Fruit fly (Drosophila melanogaster): ENCODE results near the gene stas.

Gene stas

DNA sequence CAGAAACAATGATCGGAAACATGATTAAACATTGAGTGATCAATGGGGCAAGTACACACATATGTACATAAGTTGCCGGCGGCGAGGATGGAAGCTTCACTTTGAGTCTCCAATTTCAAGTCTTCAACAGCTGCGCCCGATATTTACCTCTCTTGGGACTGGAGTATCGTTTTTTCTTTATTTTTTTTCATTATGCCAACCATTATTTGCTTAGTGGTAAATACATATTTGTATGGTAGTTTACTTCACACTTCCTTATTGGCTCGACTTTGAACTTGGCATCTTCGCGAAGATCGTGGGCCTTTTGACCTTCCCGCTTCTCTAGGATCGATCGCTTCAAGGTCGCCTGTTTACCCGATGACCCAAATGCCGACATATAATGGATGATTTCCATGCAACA lies 45.0 kb downstream of the stas start:
- TF ChIP-seq jim (GFP tag; optimal IDR thresholded peaks at IDR 0.05) (no peak), foxo (GFP tag; optimal IDR thresholded peaks at IDR 0.05) (no peak), fru (GFP tag; optimal IDR thresholded peaks at IDR 0.05) (no peak), CG32264 (GFP tag; optimal IDR thresholded peaks at IDR 0.05) (no peak), h (GFP tag; optimal IDR thresholded peaks at IDR 0.05) (no peak), Sp1 (GFP tag; optimal IDR thresholded peaks at IDR 0.05) (no peak)

- TF ChIP-seq tai (GFP tag; optimal IDR thresholded peaks at IDR 0.05) = no peak
- peak; percentile 14 for TF ChIP-seq OdsH (GFP tag; optimal IDR thresholded peaks at IDR 0.05)
- TF ChIP-seq CG9705 (GFP tag; optimal IDR thresholded peaks at IDR 0.05) = no peak
- TF ChIP-seq rgr (GFP tag; optimal IDR thresholded peaks at IDR 0.05) = peak; percentile 38
- peak; percentile 46 for TF ChIP-seq psq (GFP tag; optimal IDR thresholded peaks at IDR 0.05)
- TF ChIP-seq Vsx2 (GFP tag; optimal IDR thresholded peaks at IDR 0.05; ENCODE audit: partially characterized antibody) = no peak
- no peak for TF ChIP-seq Sp1 (GFP tag; optimal IDR thresholded peaks at IDR 0.05)
- TF ChIP-seq foxo (GFP tag; optimal IDR thresholded peaks at IDR 0.05) = peak in 1 of 2 experiments; percentile 16
- TF ChIP-seq brk (GFP tag; optimal IDR thresholded peaks at IDR 0.05) = no peak
- TF ChIP-seq Dfd (GFP tag; optimal IDR thresholded peaks at IDR 0.05) = no peak
Measured at dm6 chrX:17581606-17582281, 46.0 kb downstream of the stas start.

dm6 chrX:17580954-17581353 lies 46.7 kb downstream of the stas start:
- TF ChIP-seq sage (GFP tag; optimal IDR thresholded peaks at IDR 0.05) (no peak), sv (GFP tag; optimal IDR thresholded peaks at IDR 0.05) (no peak), N (GFP tag; optimal IDR thresholded peaks at IDR 0.05) (no peak), usp (GFP tag; optimal IDR thresholded peaks at IDR 0.05) (no peak), Rel (GFP tag; optimal IDR thresholded peaks at IDR 0.05) (no peak), Rel (tag; optimal IDR thresholded peaks at IDR 0.05) (no peak), OdsH (GFP tag; optimal IDR thresholded peaks at IDR 0.05) (no peak), foxo (GFP tag; optimal IDR thresholded peaks at IDR 0.05) (no peak), Myc (optimal IDR thresholded peaks at IDR 0.05) (no peak), HLH106 (tag; optimal IDR thresholded peaks at IDR 0.05) (no peak), Dif (GFP tag; optimal IDR thresholded peaks at IDR 0.05; ENCODE audit: partially characterized antibody) (no peak)

dm6 chrX:17579782-17580451 lies 47.8 kb downstream of the stas start, which contains the start of gene CG12991:
TSS of gene CG12991 (plus strand) at chrX:17579861.
- TF ChIP-seq foxo (GFP tag; optimal IDR thresholded peaks at IDR 0.05) (peak in 1 of 2 experiments; percentile 41), sv (GFP tag; optimal IDR thresholded peaks at IDR 0.05) (no peak), Abd-B (GFP tag; optimal IDR thresholded peaks at IDR 0.05) (no peak), pan (optimal IDR thresholded peaks at IDR 0.05) (no peak), HLH106 (tag; optimal IDR thresholded peaks at IDR 0.05) (peak; percentile 9), CrebA (GFP tag; optimal IDR thresholded peaks at IDR 0.05; ENCODE audit: borderline replicate concordance) (no peak), fru (GFP tag; optimal IDR thresholded peaks at IDR 0.05) (peak; percentile 47), OdsH (GFP tag; optimal IDR thresholded peaks at IDR 0.05) (peak; percentile 57), Dif (GFP tag; optimal IDR thresholded peaks at IDR 0.05; ENCODE audit: partially characterized antibody) (no peak), lola (GFP tag; optimal IDR thresholded peaks at IDR 0.05) (no peak), Jra (GFP tag; optimal IDR thresholded peaks at IDR 0.05) (peak; percentile 10), h (GFP tag; optimal IDR thresholded peaks at IDR 0.05) (peak; percentile 34), br (GFP tag; optimal IDR thresholded peaks at IDR 0.05) (peak; percentile 13), woc (GFP tag; optimal IDR thresholded peaks at IDR 0.05) (peak; percentile 27), Vsx2 (GFP tag; optimal IDR thresholded peaks at IDR 0.05; ENCODE audit: partially characterized antibody) (no peak), jim (GFP tag; optimal IDR thresholded peaks at IDR 0.05) (peak; percentile 4), CG32264 (GFP tag; optimal IDR thresholded peaks at IDR 0.05) (no peak), psq (GFP tag; optimal IDR thresholded peaks at IDR 0.05) (peak; percentile 15), Mio (GFP tag; optimal IDR thresholded peaks at IDR 0.05) (no peak), Hr78 (GFP tag; optimal IDR thresholded peaks at IDR 0.05) (no peak), GATAd (GFP tag; optimal IDR thresholded peaks at IDR 0.05) (no peak), dsf (GFP tag; optimal IDR thresholded peaks at IDR 0.05; ENCODE audit: borderline replicate concordance) (no peak), CG9705 (GFP tag; optimal IDR thresholded peaks at IDR 0.05) (no peak), N (GFP tag; optimal IDR thresholded peaks at IDR 0.05) (no peak), tai (GFP tag; optimal IDR thresholded peaks at IDR 0.05) (no peak), Rel (GFP tag; optimal IDR thresholded peaks at IDR 0.05) (no peak), Rel (tag; optimal IDR thresholded peaks at IDR 0.05) (no peak), Dfd (GFP tag; optimal IDR thresholded peaks at IDR 0.05) (no peak), brk (GFP tag; optimal IDR thresholded peaks at IDR 0.05) (no peak), sage (GFP tag; optimal IDR thresholded peaks at IDR 0.05) (no peak), Sp1 (GFP tag; optimal IDR thresholded peaks at IDR 0.05) (peak; percentile 30), dl (GFP tag; optimal IDR thresholded peaks at IDR 0.05; ENCODE audit: insufficient read depth in 1 of 2, partially characterized antibody in 2 of 2) (no peak), Hr83 (GFP tag; optimal IDR thresholded peaks at IDR 0.05; ENCODE audit: poor library complexity, severe bottlenecking) (no peak), rgr (GFP tag; optimal IDR thresholded peaks at IDR 0.05) (peak; percentile 36), usp (GFP tag; optimal IDR thresholded peaks at IDR 0.05) (no peak), ey (GFP tag; optimal IDR thresholded peaks at IDR 0.05) (peak; percentile 13), Hnf4 (GFP tag; optimal IDR thresholded peaks at IDR 0.05) (peak; percentile 25)
